Worm (Caenorhabditis elegans) whole organism, young adult: ENCODE data around the gene Y32H12A.8.

ENCODE experiments used
- B0019.2 ChIP-seq: fragments of 200-800 bp; sonication (Bioruptor generic); conservative IDR thresholded peaks from 2 replicates; pipeline ENCODE4 v1.3.6; 2022; ENCODE audit warnings: missing genetic modification reagents, missing genetic modification characterization, missing compliant biosample characterization
- B0336.3 ChIP-seq: fragments of 200-800 bp; sonication (Bioruptor generic); IDR thresholded peaks from 2 replicates; pipeline ENCODE4 v1.3.6; 2022; ENCODE audit warnings: missing genetic modification characterization, missing compliant biosample characterization
- F10E7.11 ChIP-seq: sonication (generic microtip); optimal IDR thresholded peaks from 2 replicates; lab custom pipeline; 2017; ENCODE audit warnings: mild to moderate bottlenecking, missing genetic modification characterization, moderate library complexity, missing compliant biosample characterization
- F22D6.2 ChIP-seq: sonication (generic microtip); optimal IDR thresholded peaks from 2 replicates; lab custom pipeline; 2016; ENCODE audit warnings: mild to moderate bottlenecking, missing genetic modification characterization, missing compliant biosample characterization
- F37B4.10 ChIP-seq: fragments of 200-800 bp; sonication (Bioruptor generic); IDR thresholded peaks from 2 replicates; pipeline ENCODE4 v1.3.6; 2022; ENCODE audit warnings: missing genetic modification characterization, missing compliant biosample characterization
- F55B11.4 ChIP-seq: sonication (generic microtip); optimal IDR thresholded peaks from 2 replicates; lab custom pipeline; 2016; ENCODE audit warnings: missing compliant biosample characterization, missing genetic modification characterization, borderline replicate concordance; ENCODE audit not compliant: insufficient read depth
- F57C9.4 ChIP-seq: sonication (generic microtip); optimal IDR thresholded peaks from 2 replicates; lab custom pipeline; 2017; ENCODE audit warnings: mild to moderate bottlenecking, missing genetic modification characterization, missing compliant biosample characterization
- Y53F4B.3 ChIP-seq: fragments of 200-800 bp; sonication (Bioruptor generic); IDR thresholded peaks from 2 replicates; pipeline ENCODE4 v1.3.6; 2022; ENCODE audit warnings: missing genetic modification reagents, missing genetic modification characterization, missing compliant biosample characterization
- Y53G8AR.9 ChIP-seq: fragments of 200-800 bp; sonication (Bioruptor generic); conservative IDR thresholded peaks from 2 replicates; pipeline ENCODE4 v1.3.6; 2022; ENCODE audit warnings: missing genetic modification reagents, missing genetic modification characterization, missing compliant biosample characterization
- Y56A3A.18 ChIP-seq: fragments of 200-800 bp; sonication (Bioruptor generic); IDR thresholded peaks from 2 replicates; pipeline ENCODE4 v1.3.6; 2022; ENCODE audit warnings: missing genetic modification reagents, missing genetic modification characterization, missing compliant biosample characterization
- akir-1 ChIP-seq: fragments of 200-800 bp; sonication (Bioruptor generic); optimal IDR thresholded peaks from 2 replicates; lab custom pipeline; 2018; ENCODE audit warnings: mild to moderate bottlenecking, missing genetic modification characterization, moderate library complexity, missing compliant biosample characterization
- bed-1 ChIP-seq: fragments of 200-800 bp; sonication (Bioruptor generic); IDR thresholded peaks from 2 replicates; pipeline ENCODE4 v1.3.6; 2022; ENCODE audit warnings: missing genetic modification reagents, missing genetic modification characterization, missing compliant biosample characterization
- ccch-3 ChIP-seq: fragments of 200-800 bp; sonication (Bioruptor generic); optimal IDR thresholded peaks from 2 replicates; lab custom pipeline; 2018; ENCODE audit warnings: mild to moderate bottlenecking, missing genetic modification characterization, missing compliant biosample characterization
- ceh-40 ChIP-seq: fragments of 200-800 bp; sonication (Bioruptor generic); IDR thresholded peaks from 2 replicates; pipeline ENCODE4 v1.3.6; 2022; ENCODE audit warnings: missing genetic modification characterization, missing compliant biosample characterization
- ceh-91 ChIP-seq: fragments of 200-800 bp; sonication (Bioruptor generic); IDR thresholded peaks from 2 replicates; pipeline ENCODE4 v1.3.6; 2022; ENCODE audit warnings: missing genetic modification reagents, missing genetic modification characterization, missing compliant biosample characterization
- dpl-1 ChIP-seq: fragments of 150-350 bp; optimal IDR thresholded peaks from 2 replicates; lab custom pipeline; 2014; ENCODE audit warnings: missing biosample characterization, missing genetic modification reagents, missing genetic modification characterization
- fkh-3 ChIP-seq: sonication (generic microtip); optimal IDR thresholded peaks from 2 replicates; lab custom pipeline; 2016; ENCODE audit warnings: mild to moderate bottlenecking, missing genetic modification characterization, missing compliant biosample characterization
- hlh-12 ChIP-seq: sonication (generic microtip); optimal IDR thresholded peaks from 2 replicates; lab custom pipeline; 2016; ENCODE audit warnings: missing genetic modification characterization, missing compliant biosample characterization
- hmg-1.2 ChIP-seq: fragments of 200-800 bp; sonication (Bioruptor generic); IDR thresholded peaks from 2 replicates; pipeline ENCODE4 v1.3.6; 2022; ENCODE audit warnings: missing genetic modification reagents, missing genetic modification characterization, missing compliant biosample characterization
- hrde-1 ChIP-seq: sonication (generic microtip); optimal IDR thresholded peaks from 2 replicates; lab custom pipeline; 2016; ENCODE audit warnings: missing genetic modification characterization, mild to moderate bottlenecking, missing compliant biosample characterization, moderate library complexity, missing genotype, missing genetic modification reagents, borderline replicate concordance
- lin-54 ChIP-seq: fragments of 200-800 bp; sonication (Bioruptor generic); optimal IDR thresholded peaks from 2 replicates; lab custom pipeline; 2018; ENCODE audit warnings: mild to moderate bottlenecking, missing genetic modification characterization, missing compliant biosample characterization
- lsy-27 ChIP-seq: sonication (generic microtip); optimal IDR thresholded peaks from 2 replicates; lab custom pipeline; 2017; ENCODE audit warnings: missing genetic modification characterization, mild to moderate bottlenecking, missing compliant biosample characterization, antibody characterized with exemption, missing genotype, borderline replicate concordance; ENCODE audit not compliant: insufficient read depth
- madf-3 ChIP-seq: fragments of 200-800 bp; sonication (Bioruptor generic); IDR thresholded peaks from 2 replicates; pipeline ENCODE4 v1.3.6; 2022; ENCODE audit warnings: missing genetic modification reagents, missing genetic modification characterization, missing compliant biosample characterization
- madf-6 ChIP-seq: fragments of 200-800 bp; sonication (Bioruptor generic); IDR thresholded peaks from 2 replicates; pipeline ENCODE4 v1.3.6; 2022; ENCODE audit warnings: missing genetic modification reagents, missing genetic modification characterization, missing compliant biosample characterization
- nhr-120 ChIP-seq: fragments of 200-800 bp; sonication (Bioruptor generic); IDR thresholded peaks from 2 replicates; pipeline ENCODE4 v1.3.6; 2022; ENCODE audit warnings: missing genetic modification characterization, missing compliant biosample characterization
- nhr-27 ChIP-seq: fragments of 200-800 bp; sonication (Bioruptor generic); optimal IDR thresholded peaks from 2 replicates; lab custom pipeline; 2018; ENCODE audit warnings: mild to moderate bottlenecking, missing genetic modification characterization, moderate library complexity, missing compliant biosample characterization
- pbrm-1 ChIP-seq: fragments of 200-800 bp; sonication (Bioruptor generic); IDR thresholded peaks from 2 replicates; pipeline ENCODE4 v1.3.6; 2022; ENCODE audit warnings: missing genetic modification reagents, missing genetic modification characterization, missing compliant biosample characterization
- repo-1 ChIP-seq: sonication (generic microtip); optimal IDR thresholded peaks from 2 replicates; lab custom pipeline; 2017; ENCODE audit warnings: mild to moderate bottlenecking, missing genetic modification characterization, missing compliant biosample characterization
- rpc-1 ChIP-seq, 2 experiments: fragments of 150-350 bp in 1 of 2; sonication (generic microtip) in 1 of 2; optimal IDR thresholded peaks; 2 replicates each; lab custom pipeline; 2014 to 2018; ENCODE audit warnings: missing biosample characterization in 1 of 2, missing genetic modification characterization in 1 of 2, missing genetic modification reagents in 1 of 2, missing genotype in 1 of 2
- sea-2 ChIP-seq: fragments of 200-800 bp; sonication (Bioruptor generic); IDR thresholded peaks from 2 replicates; pipeline ENCODE4 v1.3.6; 2022; ENCODE audit warnings: missing genetic modification characterization, missing compliant biosample characterization
- snpc-1.1 ChIP-seq: sonication (generic microtip); optimal IDR thresholded peaks from 2 replicates; lab custom pipeline; 2017; ENCODE audit warnings: missing genetic modification characterization, mild to moderate bottlenecking, missing compliant biosample characterization, antibody characterized with exemption, moderate library complexity, missing genotype, missing genetic modification reagents; ENCODE audit not compliant: insufficient read depth
- snpc-3.4 ChIP-seq: sonication (generic microtip); optimal IDR thresholded peaks from 2 replicates; lab custom pipeline; 2017; ENCODE audit warnings: missing genetic modification characterization, mild to moderate bottlenecking, missing compliant biosample characterization, antibody characterized with exemption, moderate library complexity, missing genotype, missing genetic modification reagents
- snpc-4 ChIP-seq, 5 experiments: fragments of 150-350 bp in 1 of 5; sonication (generic microtip) in 4 of 5; optimal IDR thresholded peaks; 2 replicates each; lab custom pipeline; 2014 to 2018; ENCODE audit warnings: missing genetic modification characterization in 5 of 5, missing biosample characterization in 3 of 5, antibody characterized with exemption in 2 of 5, mild to moderate bottlenecking in 2 of 5, missing compliant biosample characterization in 2 of 5, missing genotype in 2 of 5, moderate library complexity in 2 of 5, missing genetic modification reagents in 1 of 5
- tbp1 ChIP-seq: fragments of 200-800 bp; sonication (Bioruptor generic); optimal IDR thresholded peaks from 2 replicates; lab custom pipeline; 2018; ENCODE audit warnings: mild to moderate bottlenecking, missing genetic modification characterization, missing compliant biosample characterization
- unc-62 ChIP-seq: fragments of 150-350 bp; optimal IDR thresholded peaks from 2 replicates; lab custom pipeline; 2014; ENCODE audit warnings: missing biosample characterization, missing genetic modification reagents, missing genetic modification characterization
- xnd-1 ChIP-seq: sonication (generic microtip); optimal IDR thresholded peaks from 2 replicates; lab custom pipeline; 2016; ENCODE audit warnings: missing genotype, missing genetic modification reagents, missing genetic modification characterization, missing compliant biosample characterization
- ztf-18 ChIP-seq: sonication (generic microtip); optimal IDR thresholded peaks from 2 replicates; lab custom pipeline; 2016; ENCODE audit warnings: missing genotype, mild to moderate bottlenecking, missing genetic modification characterization, missing compliant biosample characterization
- ztf-22 ChIP-seq: fragments of 200-800 bp; sonication (Bioruptor generic); optimal IDR thresholded peaks from 2 replicates; lab custom pipeline; 2018; ENCODE audit warnings: mild to moderate bottlenecking, missing genetic modification characterization, moderate library complexity, missing compliant biosample characterization
- ztf-6 ChIP-seq: fragments of 200-800 bp; sonication (Bioruptor generic); IDR thresholded peaks from 2 replicates; pipeline ENCODE4 v1.3.6; 2022; ENCODE audit warnings: missing genetic modification reagents, missing genetic modification characterization, missing compliant biosample characterization

Gene Y32H12A.8

ce11 chrIII:5406314-5406713 is 477 bp upstream of the Y32H12A.8 start (continued):
- TF ChIP-seq Y53G8AR.9 (GFP tag; lab: Robert Waterston, UW), result no peak
- TF ChIP-seq B0336.3, result no peak
- no peak for TF ChIP-seq repo-1 (tag; lab: Kevin White, UChicago)
- TF ChIP-seq ccch-3 (GFP tag; lab: Kevin White, UChicago), result no peak
- TF ChIP-seq madf-3 (GFP tag; lab: Robert Waterston, UW), result no peak
- TF ChIP-seq pbrm-1 (GFP tag; lab: Robert Waterston, UW), result no peak
- no peak for TF ChIP-seq ceh-40
- TF ChIP-seq snpc-3.4, result no peak
- TF ChIP-seq Y56A3A.18 (GFP tag; lab: Robert Waterston, UW), result no peak
- no peak for TF ChIP-seq sea-2 (GFP tag; lab: Robert Waterston, UW)
- no peak for TF ChIP-seq rpc-1 (optimal IDR thresholded peaks at IDR 0.05; lab: Kevin White, UChicago)
- no peak for TF ChIP-seq rpc-1 (tag; optimal IDR thresholded peaks at IDR 0.05; lab: Kevin White, UChicago)
- TF ChIP-seq F55B11.4 (tag; lab: Kevin White, UChicago), result no peak
- no peak for TF ChIP-seq unc-62
- no peak for TF ChIP-seq snpc-1.1 (tag; lab: Kevin White, UChicago)
- no peak for TF ChIP-seq F10E7.11
- TF ChIP-seq akir-1 (GFP tag; lab: Kevin White, UChicago), result no peak
- no peak for TF ChIP-seq ztf-22 (GFP tag; lab: Kevin White, UChicago)
- no peak for TF ChIP-seq lin-54 (GFP tag; lab: Kevin White, UChicago)
- TF ChIP-seq fkh-3 (tag; lab: Kevin White, UChicago), result no peak
- TF ChIP-seq madf-6 (GFP tag; lab: Robert Waterston, UW), result peak; percentile 92
- TF ChIP-seq Y53F4B.3 (GFP tag; lab: Robert Waterston, UW), result no peak
- TF ChIP-seq hrde-1 (tag; lab: Kevin White, UChicago), result no peak
- TF ChIP-seq ceh-91 (GFP tag; lab: Robert Waterston, UW), result peak; percentile 44; the same call in 1 of the 2 replicates
- TF ChIP-seq xnd-1 (tag; lab: Kevin White, UChicago), result peak; percentile 67
- TF ChIP-seq ztf-18, result no peak
- peak; percentile 35; the same call in 1 of the 2 replicates for TF ChIP-seq hmg-1.2 (GFP tag; lab: Robert Waterston, UW)
- TF ChIP-seq B0019.2 (GFP tag; lab: Robert Waterston, UW), result no peak
- TF ChIP-seq nhr-120 (GFP tag; lab: Robert Waterston, UW), result no peak
- TF ChIP-seq bed-1 (GFP tag; lab: Robert Waterston, UW), result no peak
- TF ChIP-seq F57C9.4 (tag; lab: Kevin White, UChicago), result no peak

DNA sequence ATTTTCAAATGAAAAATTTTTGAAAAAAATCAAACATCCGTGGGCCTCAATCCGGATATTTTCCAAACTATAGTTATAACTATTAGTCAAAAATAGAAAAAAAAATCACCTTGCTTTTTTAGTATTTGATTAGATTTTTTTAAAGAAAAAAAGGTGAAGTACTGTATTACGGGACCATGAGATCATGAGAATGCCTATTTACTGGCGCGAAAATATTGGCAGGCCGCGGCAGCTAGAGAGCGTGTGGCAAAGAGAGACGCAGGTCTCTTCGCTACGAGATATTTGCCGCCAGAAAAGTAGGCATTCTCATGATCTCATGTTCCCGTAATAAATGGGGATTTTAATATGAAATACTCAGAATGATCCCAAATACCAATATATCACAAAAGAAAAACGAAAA is 839 bp downstream of the Y32H12A.8 start:
- TF ChIP-seq F37B4.10, result no peak
- TF ChIP-seq hmg-1.2 (GFP tag; lab: Robert Waterston, UW), result peak; percentile 53; the same call in 1 of the 2 replicates

- TF ChIP-seq hlh-12 (tag; lab: Kevin White, UChicago) (no peak), nhr-27 (tag; lab: Kevin White, UChicago) (no peak), snpc-4 (GFP tag; optimal IDR thresholded peaks at IDR 0.05; lab: Kevin White, UChicago) (no peak), snpc-4 (tag; optimal IDR thresholded peaks at IDR 0.05; lab: Kevin White, UChicago) (no peak), pbrm-1 (GFP tag; lab: Robert Waterston, UW) (no peak), ztf-6 (GFP tag; lab: Robert Waterston, UW) (no peak), lsy-27 (tag; lab: Kevin White, UChicago) (no peak), F22D6.2 (tag; lab: Kevin White, UChicago) (no peak), lin-54 (GFP tag; lab: Kevin White, UChicago) (no peak), ztf-18 (no peak), sea-2 (GFP tag; lab: Robert Waterston, UW) (no peak), tbp1 (GFP tag; lab: Kevin White, UChicago) (no peak), nhr-120 (GFP tag; lab: Robert Waterston, UW) (no peak), repo-1 (tag; lab: Kevin White, UChicago) (no peak), dpl-1 (GFP tag; lab: Kevin White, UChicago) (no peak)
- TF ChIP-seq, all 124 proteins: peak for 0
Observed at ce11 chrIII:5402419-5402818, 3.4 kb downstream of the Y32H12A.8 start.
